Worm (Caenorhabditis elegans) whole organism, midembryonic: ENCODE measurements around the gene srp-2.

Source experiments
- T22C8.4 ChIP-seq: fragments of 200-800 bp; sonication (Bioruptor generic); IDR thresholded peaks from 2 replicates; pipeline ENCODE4 v1.3.6; 2022; ENCODE audit warnings: missing genetic modification characterization, missing compliant biosample characterization
- flt-1 ChIP-seq: fragments of 200-800 bp; sonication (Bioruptor generic); IDR thresholded peaks from 2 replicates; pipeline ENCODE4 v1.3.6; 2022; ENCODE audit warnings: missing genetic modification characterization, missing compliant biosample characterization
- klf-2 ChIP-seq: fragments of 200-800 bp; sonication (Bioruptor generic); conservative IDR thresholded peaks from 2 replicates; pipeline ENCODE4 v1.3.6; 2022; ENCODE audit warnings: missing genetic modification reagents, missing genetic modification characterization, missing compliant biosample characterization
- ref-1 ChIP-seq: fragments of 200-800 bp; sonication (Bioruptor generic); conservative IDR thresholded peaks from 2 replicates; pipeline ENCODE4 v1.3.6; 2022; ENCODE audit warnings: missing genetic modification reagents, missing genetic modification characterization, missing compliant biosample characterization
- tab-1 ChIP-seq: fragments of 200-800 bp; sonication (Bioruptor generic); IDR thresholded peaks from 2 replicates; pipeline ENCODE4 v1.3.6; 2022; ENCODE audit warnings: missing genetic modification characterization, missing compliant biosample characterization
- ztf-23 ChIP-seq: fragments of 200-800 bp; sonication (Bioruptor generic); IDR thresholded peaks from 2 replicates; pipeline ENCODE4 v1.3.6; 2022; ENCODE audit warnings: missing genetic modification reagents, missing genetic modification characterization, missing compliant biosample characterization
- ztf-29 ChIP-seq: fragments of 200-800 bp; sonication (Bioruptor generic); IDR thresholded peaks from 2 replicates; pipeline ENCODE4 v1.3.6; 2022; ENCODE audit warnings: missing genetic modification reagents, missing genetic modification characterization, missing compliant biosample characterization

DNA sequence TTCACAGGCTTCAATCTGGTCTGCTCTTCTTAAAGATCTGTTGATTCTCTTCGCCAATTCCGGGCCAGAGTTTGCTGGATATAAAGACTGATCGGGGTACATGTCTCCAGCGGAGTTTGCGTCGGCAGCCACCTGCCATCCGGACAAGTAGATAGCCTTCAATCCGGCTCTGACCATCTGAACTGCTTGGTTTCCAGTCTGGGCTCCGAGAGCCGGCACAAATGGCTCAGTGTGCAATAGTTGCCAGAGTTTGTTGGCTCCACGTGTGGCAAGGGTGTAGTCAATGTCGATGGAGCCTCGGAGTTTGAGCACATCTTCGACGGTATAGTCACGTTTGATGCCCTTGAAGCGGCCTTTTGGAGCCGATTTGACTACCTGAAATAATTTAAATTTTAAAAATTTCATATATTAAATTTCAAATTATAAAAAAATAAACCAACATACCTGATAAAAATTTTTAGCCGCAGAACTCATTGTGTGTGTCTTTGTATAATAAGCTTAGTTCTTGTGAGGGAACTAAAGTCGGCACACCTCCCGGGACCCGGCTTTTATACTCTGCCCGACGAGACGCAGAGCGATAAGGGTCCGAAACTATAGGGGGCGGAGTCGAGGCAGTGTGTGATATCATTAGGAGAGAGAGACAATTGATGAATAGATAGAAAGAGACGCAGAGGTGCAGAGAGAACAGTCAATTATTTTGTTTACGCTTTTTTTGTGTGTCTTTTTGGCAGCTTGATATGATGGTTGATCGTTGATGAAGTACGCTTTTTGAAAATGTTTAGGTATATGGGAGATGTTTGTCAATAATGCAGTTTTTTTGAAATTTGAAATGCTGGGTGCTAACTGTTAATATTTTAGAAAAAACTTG, 34.7 kb upstream of the srp-2 start, which contains the start of the genes icl-1 and srh-2:
- no peak for TF ChIP-seq ztf-23 (GFP tag; lab: Robert Waterston, UW)
- no peak for TF ChIP-seq T22C8.4
- TF ChIP-seq ref-1 = no peak
- TF ChIP-seq flt-1 (GFP tag; lab: Robert Waterston, UW) = no peak
- TF ChIP-seq tab-1 (GFP tag; lab: Robert Waterston, UW) = no peak
- no peak for TF ChIP-seq klf-2 (GFP tag; lab: Robert Waterston, UW)
- no peak for TF ChIP-seq ztf-29
